Worm (Caenorhabditis elegans) whole organism, L4 larva: ENCODE data around the gene C49C3.4.

Experiments
- D1046.2 ChIP-seq: fragments of 200-800 bp; sonication (Bioruptor generic); IDR thresholded peaks from 2 replicates; pipeline ENCODE4 v1.3.6; 2022; ENCODE audit warnings: missing genetic modification characterization, missing compliant biosample characterization
- ceh-82 ChIP-seq: sonication (generic microtip); optimal IDR thresholded peaks from 2 replicates; lab custom pipeline; 2017; ENCODE audit warnings: missing biosample characterization, missing genetic modification characterization
- daf-12 ChIP-seq: fragments of 150-350 bp; optimal IDR thresholded peaks from 2 replicates; lab custom pipeline; 2014; ENCODE audit warnings: missing biosample characterization, missing genetic modification reagents, missing genetic modification characterization
- egl-27 ChIP-seq: sonication (generic microtip); optimal IDR thresholded peaks from 3 replicates; lab custom pipeline; 2017; ENCODE audit warnings: missing biosample characterization, missing genetic modification reagents, missing genetic modification characterization
- lin-1 ChIP-seq: fragments of 200-800 bp; sonication (Bioruptor generic); IDR thresholded peaks from 2 replicates; pipeline ENCODE4 v1.3.6; 2022; ENCODE audit warnings: missing genetic modification reagents, missing genetic modification characterization, missing compliant biosample characterization
- lin-15B ChIP-seq: fragments of 150-350 bp; sonication (generic microtip); optimal IDR thresholded peaks from 3 replicates; lab custom pipeline; 2014; ENCODE audit warnings: missing biosample characterization, missing genetic modification characterization
- mdt-29 ChIP-seq: fragments of 200-800 bp; sonication (Bioruptor generic); IDR thresholded peaks from 2 replicates; pipeline ENCODE4 v1.3.6; 2022; ENCODE audit warnings: missing genetic modification reagents, missing genetic modification characterization, missing compliant biosample characterization
- nhr-111 ChIP-seq: fragments of 200-800 bp; sonication (Bioruptor generic); optimal IDR thresholded peaks from 2 replicates; lab custom pipeline; 2018; ENCODE audit warnings: mild to moderate bottlenecking, missing genetic modification characterization, missing compliant biosample characterization
- unc-130 ChIP-seq: sonication (generic microtip); optimal IDR thresholded peaks from 2 replicates; lab custom pipeline; 2016; ENCODE audit warnings: missing genetic modification reagents, missing genetic modification characterization, missing compliant biosample characterization
- unc-62 ChIP-seq, 3 experiments: fragments of 150-350 bp in 1 of 3; sonication (generic microtip); optimal IDR thresholded peaks in 2 of 3; peaks in 1 of 3; 1 replicate in 1 of 3; 2 replicates in 2 of 3; lab custom pipeline; 2014 to 2017; ENCODE audit warnings: missing biosample characterization in 3 of 3, missing genetic modification characterization in 3 of 3, missing genetic modification reagents in 3 of 3, missing genotype in 1 of 3
- zag-1 ChIP-seq: fragments of 150-350 bp; optimal IDR thresholded peaks from 2 replicates; lab custom pipeline; 2014; ENCODE audit warnings: missing biosample characterization, missing genetic modification characterization

- TF ChIP-seq unc-62 (GFP tag; optimal IDR thresholded peaks at IDR 0.05 in 1 of 2; lab: Kevin White, UChicago) = peak in 1 of 2 experiments; percentile 23
- no peak for TF ChIP-seq unc-62 (tag; optimal IDR thresholded peaks at IDR 0.05; lab: Kevin White, UChicago)
- TF ChIP-seq daf-12 (tag; lab: Kevin White, UChicago) = no peak
- TF ChIP-seq lin-15B (tag; lab: Kevin White, UChicago) = no peak
- TF ChIP-seq D1046.2 (GFP tag; lab: Robert Waterston, UW) = no peak
- TF ChIP-seq unc-130 (GFP tag; lab: Kevin White, UChicago) = no peak
- TF ChIP-seq mdt-29 (GFP tag; lab: Robert Waterston, UW) = 0 out of 2 replicates have a peak, but pooled peaks have one; percentile 35
- no peak for TF ChIP-seq nhr-111 (GFP tag; lab: Kevin White, UChicago)
- TF ChIP-seq zag-1 (tag; lab: Kevin White, UChicago) = no peak
- TF ChIP-seq egl-27 (tag; lab: Kevin White, UChicago) = no peak
- no peak for TF ChIP-seq ceh-82
- no peak for TF ChIP-seq lin-1 (GFP tag; lab: Robert Waterston, UW)
These were observed 41.6 kb upstream of the C49C3.4 start, which contains the start of gene hsp-1 for ce11 chrIV:17278861-17279591.
